In the genomic region with DNA sequence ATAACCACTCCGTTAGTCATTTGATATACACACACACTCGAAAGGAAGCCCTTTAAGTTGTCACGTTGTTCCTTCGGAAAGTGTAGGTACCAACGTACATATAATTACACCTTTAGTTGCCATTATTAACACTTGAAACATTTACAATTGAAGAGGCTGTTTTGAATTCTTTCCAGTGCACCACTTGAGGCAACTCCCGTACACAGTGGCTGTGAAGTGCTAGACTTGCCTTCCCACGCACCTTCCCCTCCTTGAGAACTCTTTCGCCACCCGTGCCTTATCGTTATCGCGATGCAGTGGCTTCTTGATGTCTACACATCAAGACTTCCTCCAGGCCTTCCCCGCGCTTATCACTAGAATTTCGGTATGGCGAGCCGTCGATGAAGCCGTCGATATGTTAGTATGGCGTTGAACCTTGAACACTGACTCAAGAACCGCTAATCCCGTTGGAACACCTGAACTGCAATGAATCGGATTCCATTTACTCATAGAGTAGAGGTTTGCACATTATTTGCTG, we compare ENCODE assay signal across 5 fruit fly cellular contexts.
A peak's percentile ranks its signal among the peaks of the same experiment; 100 is the strongest.
TF ChIP-seq lines count a peak whose summit lies in the region.

No protein-coding gene starts in this region.

- no peak for TF ChIP-seq CTCF in whole organism, embryonic (GFP tag; optimal IDR thresholded peaks at IDR 0.05; lab: Kevin White, UChicago)

TF ChIP-seq in whole organism, adult, 20 proteins besides CTCF, POLR2A, EP300 and RAD21:
- TF ChIP-seq CG5204 (GFP tag; optimal IDR thresholded peaks at IDR 0.05; lab: Kevin White, UChicago) (no peak), bab1 (GFP tag; optimal IDR thresholded peaks at IDR 0.05; lab: Kevin White, UChicago) (no peak), CG7101 (tag; optimal IDR thresholded peaks at IDR 0.05; lab: Kevin White, UChicago) (no peak), ovo (GFP tag; optimal IDR thresholded peaks at IDR 0.05; lab: Kevin White, UChicago) (peak; percentile 1), cnc (optimal IDR thresholded peaks at IDR 0.05; lab: Kevin White, UChicago) (no peak), CG14711 (tag; optimal IDR thresholded peaks at IDR 0.05; lab: Kevin White, UChicago) (no peak), Mnt (GFP tag; optimal IDR thresholded peaks at IDR 0.05; lab: Kevin White, UChicago) (no peak), Hr96 (GFP tag; optimal IDR thresholded peaks at IDR 0.05; lab: Kevin White, UChicago) (no peak), Crg-1 (GFP tag; optimal IDR thresholded peaks at IDR 0.05; lab: Kevin White, UChicago) (no peak), kay (GFP tag; lab: Kevin White, UChicago; ENCODE audit: borderline replicate concordance) (no peak), CG12768 (GFP tag; optimal IDR thresholded peaks at IDR 0.05; lab: Kevin White, UChicago) (no peak), pad (GFP tag; optimal IDR thresholded peaks at IDR 0.05; lab: Kevin White, UChicago) (peak; percentile 98), toe (GFP tag; optimal IDR thresholded peaks at IDR 0.05; lab: Kevin White, UChicago) (no peak)
TF ChIP-seq in whole organism, adult: peak in this region for 2.

TF ChIP-seq in whole organism, embryonic, 481 proteins besides CTCF, POLR2A, EP300 and RAD21 (continues in another document):
- peak; percentile 17; the same call in 1 of the 3 replicates for TF ChIP-seq ci (GFP tag; IDR thresholded peaks at IDR 0.05; lab: Robert Waterston, UW)
- peak; percentile 4; the same call in 1 of the 2 replicates for TF ChIP-seq vvl (GFP tag; IDR thresholded peaks at IDR 0.05; lab: Robert Waterston, UW)
- TF ChIP-seq gce (GFP tag; IDR thresholded peaks at IDR 0.05; lab: Robert Waterston, UW): 0 out of 3 replicates have a peak, but pooled peaks have one; percentile 44
- TF ChIP-seq twi (tag; optimal IDR thresholded peaks at IDR 0.05; lab: Kevin White, UChicago): no peak
- TF ChIP-seq chinmo (GFP tag; IDR thresholded peaks at IDR 0.05; lab: Robert Waterston, UW; ENCODE audit: partially characterized antibody): 0 out of 4 replicates have a peak, but pooled peaks have one; percentile 11
- TF ChIP-seq CG4707 (GFP tag; optimal IDR thresholded peaks at IDR 0.05; lab: Kevin White, UChicago): no peak
- no peak; the same call in 3 of the 4 replicates for TF ChIP-seq Gug (GFP tag; IDR thresholded peaks at IDR 0.05; lab: Robert Waterston, UW)
- no peak for TF ChIP-seq Adf1 (GFP tag; IDR thresholded peaks at IDR 0.05; lab: Robert Waterston, UW)
- TF ChIP-seq CG15479 (GFP tag; optimal IDR thresholded peaks at IDR 0.05; lab: Kevin White, UChicago): peak; percentile 26
- TF ChIP-seq en (GFP tag; optimal IDR thresholded peaks at IDR 0.05; lab: Kevin White, UChicago): no peak
- 0 out of 3 replicates have a peak, but pooled peaks have one; percentile 28 for TF ChIP-seq ken (GFP tag; IDR thresholded peaks at IDR 0.05; lab: Robert Waterston, UW)
- TF ChIP-seq crol (GFP tag; IDR thresholded peaks at IDR 0.05; lab: Robert Waterston, UW): peak; percentile 62
- TF ChIP-seq corto (GFP tag; optimal IDR thresholded peaks at IDR 0.05; lab: Kevin White, UChicago): no peak
- TF ChIP-seq CG12769 (tag; optimal IDR thresholded peaks at IDR 0.05; lab: Kevin White, UChicago): peak; percentile 42
- TF ChIP-seq CG11696 (GFP tag; IDR thresholded peaks at IDR 0.05; lab: Robert Waterston, UW): no peak
- peak; percentile 23 for TF ChIP-seq exex (tag; optimal IDR thresholded peaks at IDR 0.05; lab: Kevin White, UChicago)

TF ChIP-seq in whole organism, prepupa, 60 proteins besides CTCF, POLR2A, EP300 and RAD21:
- TF ChIP-seq CG16779 (tag; optimal IDR thresholded peaks at IDR 0.05; lab: Kevin White, UChicago): no peak
- TF ChIP-seq Gug (GFP tag; IDR thresholded peaks at IDR 0.05; lab: Robert Waterston, UW): peak; percentile 18; the same call in 1 of the 2 replicates
- no peak for TF ChIP-seq Sox14 (GFP tag; optimal IDR thresholded peaks at IDR 0.05; lab: Kevin White, UChicago)
- peak; percentile 5; the same call in 1 of the 3 replicates for TF ChIP-seq eg (GFP tag; IDR thresholded peaks at IDR 0.05; lab: Robert Waterston, UW)
- peak; percentile 79 for TF ChIP-seq svp (GFP tag; lab: Kevin White, UChicago)
- TF ChIP-seq CG6163 (GFP tag; IDR thresholded peaks at IDR 0.05; lab: Robert Waterston, UW): peak; percentile 8

TF ChIP-seq in whole organism, pupa, 21 proteins besides CTCF, POLR2A, EP300 and RAD21:
- TF ChIP-seq Pif1B (GFP tag; optimal IDR thresholded peaks at IDR 0.05; lab: Kevin White, UChicago) (no peak), CG4496 (GFP tag; IDR thresholded peaks at IDR 0.05; lab: Robert Waterston, UW) (peak; percentile 11; the same call in 2 of the 3 replicates), fd96Ca (GFP tag; IDR thresholded peaks at IDR 0.05; lab: Robert Waterston, UW) (peak; percentile 18; the same call in 1 of the 3 replicates)

TF ChIP-seq in whole organism, wandering third instar larva, 38 proteins besides CTCF, POLR2A, EP300 and RAD21:
- no peak for TF ChIP-seq OdsH (GFP tag; optimal IDR thresholded peaks at IDR 0.05; lab: Kevin White, UChicago)
- no peak for TF ChIP-seq CG32264 (GFP tag; optimal IDR thresholded peaks at IDR 0.05; lab: Kevin White, UChicago)
- TF ChIP-seq dl (GFP tag; optimal IDR thresholded peaks at IDR 0.05; lab: Kevin White, UChicago; ENCODE audit: insufficient read depth in 1 of 2, partially characterized antibody in 2 of 2): peak in 1 of 2 experiments; percentile 26
- no peak for TF ChIP-seq CrebA (GFP tag; optimal IDR thresholded peaks at IDR 0.05; lab: Kevin White, UChicago; ENCODE audit: borderline replicate concordance)
- TF ChIP-seq Hr78 (GFP tag; optimal IDR thresholded peaks at IDR 0.05; lab: Kevin White, UChicago): no peak
- TF ChIP-seq HLH106 (tag; optimal IDR thresholded peaks at IDR 0.05; lab: Kevin White, UChicago): no peak
- no peak for TF ChIP-seq Dif (GFP tag; optimal IDR thresholded peaks at IDR 0.05; lab: Kevin White, UChicago; ENCODE audit: partially characterized antibody)
- TF ChIP-seq N (GFP tag; optimal IDR thresholded peaks at IDR 0.05; lab: Kevin White, UChicago): no peak
- TF ChIP-seq jim (GFP tag; optimal IDR thresholded peaks at IDR 0.05; lab: Kevin White, UChicago): no peak
- TF ChIP-seq pan (optimal IDR thresholded peaks at IDR 0.05; lab: Kevin White, UChicago): no peak
- TF ChIP-seq foxo (GFP tag; optimal IDR thresholded peaks at IDR 0.05; lab: Kevin White, UChicago): no peak
- TF ChIP-seq psq (GFP tag; optimal IDR thresholded peaks at IDR 0.05; lab: Kevin White, UChicago): no peak
- peak; percentile 54 for TF ChIP-seq Hnf4 (GFP tag; optimal IDR thresholded peaks at IDR 0.05; lab: Kevin White, UChicago)
- no peak for TF ChIP-seq Mio (GFP tag; optimal IDR thresholded peaks at IDR 0.05; lab: Kevin White, UChicago)
- TF ChIP-seq Rel (GFP tag; optimal IDR thresholded peaks at IDR 0.05; lab: Kevin White, UChicago): no peak
- TF ChIP-seq Rel (tag; optimal IDR thresholded peaks at IDR 0.05; lab: Kevin White, UChicago): peak; percentile 100
- TF ChIP-seq Myc (optimal IDR thresholded peaks at IDR 0.05; lab: Kevin White, UChicago): no peak
- no peak for TF ChIP-seq brk (GFP tag; optimal IDR thresholded peaks at IDR 0.05; lab: Kevin White, UChicago)
- peak; percentile 25 for TF ChIP-seq br (GFP tag; optimal IDR thresholded peaks at IDR 0.05; lab: Kevin White, UChicago)
- TF ChIP-seq tai (GFP tag; optimal IDR thresholded peaks at IDR 0.05; lab: Kevin White, UChicago): no peak
- TF ChIP-seq Jra (GFP tag; optimal IDR thresholded peaks at IDR 0.05; lab: Kevin White, UChicago): no peak
- TF ChIP-seq Vsx2 (GFP tag; optimal IDR thresholded peaks at IDR 0.05; lab: Kevin White, UChicago; ENCODE audit: partially characterized antibody): no peak
- no peak for TF ChIP-seq woc (GFP tag; optimal IDR thresholded peaks at IDR 0.05; lab: Kevin White, UChicago)
- no peak for TF ChIP-seq dmrt93B (GFP tag; optimal IDR thresholded peaks at IDR 0.05; lab: Kevin White, UChicago)
- no peak for TF ChIP-seq usp (GFP tag; optimal IDR thresholded peaks at IDR 0.05; lab: Kevin White, UChicago)
- no peak for TF ChIP-seq lola (GFP tag; optimal IDR thresholded peaks at IDR 0.05; lab: Kevin White, UChicago)
